Worm (Caenorhabditis elegans): ENCODE measurements around the gene sre-34.

Gene sre-34

DNA sequence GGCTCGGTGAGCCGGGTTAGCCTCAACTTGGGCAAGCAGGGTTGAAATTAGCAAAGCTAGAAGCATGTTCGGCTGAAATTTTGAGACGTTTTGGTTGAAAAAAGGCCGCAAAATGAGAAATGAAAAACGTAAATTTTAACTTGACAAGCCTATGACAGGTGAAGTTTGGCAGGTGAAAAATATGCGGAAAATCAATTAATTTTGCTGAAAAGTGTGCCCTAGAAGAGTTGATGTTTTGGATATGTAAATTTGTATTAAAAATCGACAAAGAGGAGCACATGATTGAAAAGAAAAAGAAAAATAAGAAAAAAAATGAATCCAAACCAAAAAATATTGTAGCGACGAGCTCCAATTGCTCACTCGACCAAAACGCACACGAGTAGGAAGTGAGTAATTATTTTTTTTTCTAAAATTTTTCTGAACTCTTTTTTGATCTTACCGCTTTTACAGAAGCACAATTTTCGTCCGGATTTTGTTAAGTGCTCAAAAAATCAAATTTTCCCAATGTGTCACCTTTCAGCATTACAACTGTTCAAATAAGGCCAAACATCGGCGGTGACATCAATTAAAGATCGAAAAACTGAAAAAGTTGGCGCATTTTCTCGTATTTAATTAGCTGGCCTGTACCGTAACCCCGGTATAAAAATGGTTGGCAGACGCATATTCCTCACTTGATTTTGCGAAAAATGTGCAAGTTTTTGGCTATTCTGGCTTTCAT lies 21.3 kb downstream of the sre-34 start, which contains the start of the genes F15A4.5 and phat-8:
TSS of gene F15A4.5 (minus strand) at position 101 of the 718 bp plus-strand sequence.
TSS of gene phat-8 (plus strand) at position 668 of the 718 bp plus-strand sequence.
- TF ChIP-seq tbp1 (GFP tag; optimal IDR thresholded peaks at IDR 0.05) = no peak
- TF ChIP-seq Y56A3A.18 (GFP tag; IDR thresholded peaks at IDR 0.05) = no peak
- TF ChIP-seq Y79H2A.3 (GFP tag; conservative IDR thresholded peaks at IDR 0.05) = no peak
- no peak for TF ChIP-seq sptf-2 (GFP tag; optimal IDR thresholded peaks at IDR 0.05)
- TF ChIP-seq aptf-3 (GFP tag; IDR thresholded peaks at IDR 0.05) = no peak
- TF ChIP-seq ccch-3 (GFP tag; optimal IDR thresholded peaks at IDR 0.05) = no peak
- no peak for TF ChIP-seq cebp-1 (GFP tag; IDR thresholded peaks at IDR 0.05)
- TF ChIP-seq cebp-1 (tag; optimal IDR thresholded peaks at IDR 0.05) = no peak
- no peak for TF ChIP-seq snpc-1.3 (tag; optimal IDR thresholded peaks at IDR 0.05; ENCODE audit: insufficient read depth)
- TF ChIP-seq pha-4 (tag; optimal IDR thresholded peaks at IDR 0.05) = no peak
- TF ChIP-seq dpff-1 (tag; optimal IDR thresholded peaks at IDR 0.05) = no peak
- TF ChIP-seq Y53G8AR.9 (GFP tag; conservative IDR thresholded peaks at IDR 0.05) = no peak
- TF ChIP-seq fkh-3 (tag; optimal IDR thresholded peaks at IDR 0.05) = no peak
- no peak for TF ChIP-seq pbrm-1 (GFP tag; IDR thresholded peaks at IDR 0.05)
- no peak for TF ChIP-seq aptf-2 (GFP tag; conservative IDR thresholded peaks at IDR 0.05)
- no peak for TF ChIP-seq mcd-1 (GFP tag; IDR thresholded peaks at IDR 0.05)
- TF ChIP-seq ets-4 (GFP tag; optimal IDR thresholded peaks at IDR 0.05) = no peak
- TF ChIP-seq ztf-25 (GFP tag; IDR thresholded peaks at IDR 0.05) = no peak
- TF ChIP-seq F57C9.4 (tag; optimal IDR thresholded peaks at IDR 0.05) = no peak
- TF ChIP-seq rec-8 (tag; optimal IDR thresholded peaks at IDR 0.05) = no peak
- no peak for TF ChIP-seq F23B12.7 (tag; optimal IDR thresholded peaks at IDR 0.05; ENCODE audit: insufficient read depth)

DNA sequence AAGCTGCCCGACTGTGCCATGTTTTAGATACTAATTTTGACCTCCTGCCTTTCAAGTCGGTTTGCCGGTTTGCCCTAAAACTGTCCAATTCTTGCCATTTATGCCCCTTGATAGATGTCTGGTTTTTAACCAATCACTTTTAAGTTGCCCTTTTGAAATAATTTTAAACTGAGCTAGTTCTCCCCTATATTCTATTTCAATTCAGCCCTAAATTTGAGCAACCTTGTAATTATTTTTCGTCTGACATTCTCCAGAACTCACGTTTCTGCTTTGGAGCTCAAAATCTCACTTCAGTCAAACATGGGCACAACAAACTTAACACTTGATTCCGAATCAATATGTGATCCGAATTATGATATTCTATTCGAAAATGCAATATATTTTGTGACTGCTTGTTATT lies 23.5 kb downstream of the sre-34 start, which contains the start of gene srg-17:
TSS of gene srg-17 (plus strand) at position 301 of the 400 bp plus-strand sequence.
- TF ChIP-seq lin-35 (GFP tag; optimal IDR thresholded peaks at IDR 0.05) (no peak), unc-130 (GFP tag; optimal IDR thresholded peaks at IDR 0.05) (no peak), ceh-100 (GFP tag; IDR thresholded peaks at IDR 0.05) (no peak), ztf-3 (GFP tag; optimal IDR thresholded peaks at IDR 0.05) (no peak), F39B2.1 (GFP tag; IDR thresholded peaks at IDR 0.05) (no peak), mcd-1 (GFP tag; IDR thresholded peaks at IDR 0.05) (no peak), unc-62 (GFP tag; optimal IDR thresholded peaks at IDR 0.05) (no peak), somi-1 (GFP tag; optimal IDR thresholded peaks at IDR 0.05) (no peak), nhr-90 (tag; optimal IDR thresholded peaks at IDR 0.05) (no peak), bed-1 (GFP tag; IDR thresholded peaks at IDR 0.05) (no peak), ceh-40 (GFP tag; IDR thresholded peaks at IDR 0.05) (no peak), aptf-3 (GFP tag; IDR thresholded peaks at IDR 0.05) (no peak), lsy-27 (tag; optimal IDR thresholded peaks at IDR 0.05; ENCODE audit: borderline replicate concordance, insufficient read depth) (no peak), C06A6.2 (GFP tag; conservative IDR thresholded peaks at IDR 0.05) (no peak), Y95B8A.8 (GFP tag; IDR thresholded peaks at IDR 0.05) (no peak), rec-8 (tag; optimal IDR thresholded peaks at IDR 0.05) (no peak), ceh-91 (GFP tag; IDR thresholded peaks at IDR 0.05) (no peak), egl-18 (GFP tag; IDR thresholded peaks at IDR 0.05) (no peak), ztf-22 (GFP tag; optimal IDR thresholded peaks at IDR 0.05) (no peak)
